Worm (Caenorhabditis elegans): ENCODE results near the gene C01G12.5.

Gene C01G12.5

DNA sequence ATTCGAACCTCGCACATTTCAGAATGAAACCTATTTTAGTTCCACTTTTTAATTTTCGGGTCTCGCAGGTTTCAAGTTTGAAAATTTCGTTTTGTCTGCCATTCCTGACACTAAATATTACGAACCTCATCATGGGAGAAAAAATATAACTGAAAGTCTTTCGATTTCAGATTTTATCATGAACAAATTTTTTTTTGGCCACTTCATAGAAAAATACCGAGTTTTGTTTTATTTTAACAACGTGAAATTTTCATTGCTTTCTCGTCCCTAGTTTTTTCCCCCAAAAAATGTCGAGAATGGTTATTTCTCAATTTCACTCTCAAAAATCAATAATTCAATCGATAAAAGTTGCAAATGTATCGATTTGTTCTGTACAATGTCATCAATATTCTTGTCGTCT, 8.6 kb downstream of the C01G12.5 start, which contains the start of gene C01G12.9:
TSS of gene C01G12.9 (plus strand) at position 301 of the 400 bp plus-strand sequence.
- no peak for TF ChIP-seq nhr-237 (tag; optimal IDR thresholded peaks at IDR 0.05)
- TF ChIP-seq mdl-1 (tag; optimal IDR thresholded peaks at IDR 0.05): no peak
- no peak for TF ChIP-seq snpc-4 (tag; optimal IDR thresholded peaks at IDR 0.05)
- TF ChIP-seq elt-3 (tag; optimal IDR thresholded peaks at IDR 0.05): no peak
- TF ChIP-seq egl-5 (tag; optimal IDR thresholded peaks at IDR 0.05): no peak
- no peak for TF ChIP-seq hmg-11 (tag; optimal IDR thresholded peaks at IDR 0.05)
- no peak for TF ChIP-seq zag-1 (tag; optimal IDR thresholded peaks at IDR 0.05)
- TF ChIP-seq unc-62 (GFP tag; optimal IDR thresholded peaks at IDR 0.05): no peak
- no peak for TF ChIP-seq ztf-11 (tag; optimal IDR thresholded peaks at IDR 0.05)
- no peak for TF ChIP-seq ZK546.5 (tag; optimal IDR thresholded peaks at IDR 0.05)
- no peak for TF ChIP-seq nhr-11 (tag; optimal IDR thresholded peaks at IDR 0.05)
- TF ChIP-seq nhr-23 (tag; optimal IDR thresholded peaks at IDR 0.05): no peak
- TF ChIP-seq eor-1 (tag; optimal IDR thresholded peaks at IDR 0.05): no peak
- no peak for TF ChIP-seq nhr-25 (tag; optimal IDR thresholded peaks at IDR 0.05)
- TF ChIP-seq mml-1 (tag; optimal IDR thresholded peaks at IDR 0.05): no peak
- no peak for TF ChIP-seq pqm-1 (tag; optimal IDR thresholded peaks at IDR 0.05)
- no peak for TF ChIP-seq nhr-77 (tag; optimal IDR thresholded peaks at IDR 0.05)

DNA sequence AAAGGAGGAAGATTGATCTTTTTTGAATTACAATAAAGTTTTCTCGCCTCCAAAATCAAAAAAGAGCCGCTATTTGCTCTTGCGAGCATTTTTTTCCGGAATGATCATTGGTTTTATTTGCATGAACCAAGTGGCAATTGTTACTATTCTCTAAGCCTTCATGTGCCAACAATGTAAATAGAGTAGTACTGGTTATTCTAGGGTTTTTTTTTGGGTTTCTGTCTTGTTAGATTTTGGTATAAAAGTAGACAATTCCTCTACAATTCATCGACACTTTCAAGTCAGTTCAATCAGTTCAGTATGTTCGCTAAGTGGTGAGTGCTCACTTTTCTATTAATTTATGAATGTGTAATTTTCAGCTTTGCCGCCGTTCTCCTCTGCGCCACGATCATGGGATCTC, 9.3 kb downstream of the C01G12.5 start, which contains the start of gene nspb-7:
TSS of gene nspb-7 (plus strand) at position 301 of the 400 bp plus-strand sequence.
- TF ChIP-seq nhr-67 (tag; optimal IDR thresholded peaks at IDR 0.05): no peak
- no peak for TF ChIP-seq nhr-77 (tag; optimal IDR thresholded peaks at IDR 0.05)
- TF ChIP-seq ztf-4 (tag; optimal IDR thresholded peaks at IDR 0.05): no peak
- no peak for TF ChIP-seq ceh-9 (tag; optimal IDR thresholded peaks at IDR 0.05)
- TF ChIP-seq tbx-2 (tag; optimal IDR thresholded peaks at IDR 0.05): no peak
- no peak for TF ChIP-seq nhr-12 (tag; optimal IDR thresholded peaks at IDR 0.05)
- no peak for TF ChIP-seq ceh-82 (tag; optimal IDR thresholded peaks at IDR 0.05)
- no peak for TF ChIP-seq lsy-12 (tag; optimal IDR thresholded peaks at IDR 0.05)
- TF ChIP-seq ama-1 (optimal IDR thresholded peaks at IDR 0.05): no peak
- TF ChIP-seq mml-1 (tag; optimal IDR thresholded peaks at IDR 0.05): no peak
- TF ChIP-seq elt-1 (tag; optimal IDR thresholded peaks at IDR 0.05): no peak
- TF ChIP-seq elt-2 (tag; optimal IDR thresholded peaks at IDR 0.05): no peak
- TF ChIP-seq lin-39 (tag; optimal IDR thresholded peaks at IDR 0.05): no peak
- no peak for TF ChIP-seq aly-2 (tag; optimal IDR thresholded peaks at IDR 0.05)
- no peak for TF ChIP-seq R02D3.7 (tag; optimal IDR thresholded peaks at IDR 0.05)

DNA sequence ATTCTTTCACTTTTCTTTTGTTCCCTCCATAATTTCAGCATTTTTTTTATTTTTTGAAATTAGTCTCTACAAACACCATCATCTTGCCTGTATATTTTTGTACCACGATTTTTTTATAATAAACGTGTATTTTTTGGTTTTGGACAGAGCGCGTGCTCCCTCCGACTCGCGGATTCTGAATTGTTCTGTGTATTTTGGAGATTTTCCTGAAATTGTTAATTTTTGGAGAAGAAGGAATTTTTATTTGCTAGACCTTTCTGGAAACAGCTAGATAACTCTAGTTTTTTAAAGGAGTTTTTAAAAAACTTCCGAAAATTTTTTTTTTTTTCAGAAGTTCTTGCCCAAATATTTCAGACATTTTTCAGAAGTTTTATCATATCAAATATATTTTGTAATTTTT, 10.9 kb downstream of the C01G12.5 start, which contains the start of gene C01G12.13:
TSS of gene C01G12.13 (plus strand) at position 301 of the 400 bp plus-strand sequence.
- TF ChIP-seq ceh-82 (tag; optimal IDR thresholded peaks at IDR 0.05) (no peak), tbx-2 (tag; optimal IDR thresholded peaks at IDR 0.05) (no peak), ZK546.5 (tag; optimal IDR thresholded peaks at IDR 0.05) (no peak), egl-5 (tag; optimal IDR thresholded peaks at IDR 0.05) (no peak), ztf-4 (tag; optimal IDR thresholded peaks at IDR 0.05) (no peak), pqm-1 (tag; optimal IDR thresholded peaks at IDR 0.05) (no peak), egl-27 (tag; optimal IDR thresholded peaks at IDR 0.05) (no peak), pha-4 (tag; optimal IDR thresholded peaks at IDR 0.05) (no peak), elt-1 (tag; optimal IDR thresholded peaks at IDR 0.05) (no peak), ceh-9 (tag; optimal IDR thresholded peaks at IDR 0.05) (no peak), elt-2 (tag; optimal IDR thresholded peaks at IDR 0.05) (no peak), nhr-28 (tag; optimal IDR thresholded peaks at IDR 0.05) (no peak), fkh-2 (tag; optimal IDR thresholded peaks at IDR 0.05) (no peak), mml-1 (tag; optimal IDR thresholded peaks at IDR 0.05) (no peak), mdl-1 (tag; optimal IDR thresholded peaks at IDR 0.05) (no peak)

DNA sequence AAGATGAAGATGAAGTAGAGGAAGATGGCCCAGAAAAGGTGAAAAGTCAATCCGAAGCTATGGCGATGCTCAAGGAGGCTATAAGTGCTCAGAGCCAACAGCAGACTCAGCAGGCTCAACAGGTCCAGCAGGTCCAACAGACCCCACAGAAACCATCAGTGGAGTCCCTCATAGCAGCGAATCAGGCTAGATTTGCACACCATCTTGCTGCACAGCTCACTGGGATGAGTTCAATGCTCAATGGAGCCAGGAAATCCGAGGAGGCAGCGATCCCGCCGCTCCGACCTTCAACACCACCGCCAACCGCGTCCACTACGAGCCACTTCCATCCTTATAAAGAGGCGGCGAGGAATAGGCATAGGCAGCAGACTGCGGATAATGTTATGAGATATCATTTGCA, 12.5 kb downstream of the C01G12.5 start:
- TF ChIP-seq hmg-11 (tag; optimal IDR thresholded peaks at IDR 0.05) (no peak), nhr-67 (tag; optimal IDR thresholded peaks at IDR 0.05) (no peak), ceh-9 (tag; optimal IDR thresholded peaks at IDR 0.05) (no peak), R02D3.7 (tag; optimal IDR thresholded peaks at IDR 0.05) (no peak), nfya-1 (tag; optimal IDR thresholded peaks at IDR 0.05; ENCODE audit: insufficient read depth) (no peak), sea-2 (GFP tag; optimal IDR thresholded peaks at IDR 0.05) (no peak), nhr-23 (tag; optimal IDR thresholded peaks at IDR 0.05) (no peak), zag-1 (tag; optimal IDR thresholded peaks at IDR 0.05) (no peak), snpc-4 (tag; optimal IDR thresholded peaks at IDR 0.05) (no peak), egl-5 (tag; optimal IDR thresholded peaks at IDR 0.05) (no peak), ztf-4 (tag; optimal IDR thresholded peaks at IDR 0.05) (no peak)
